Fruit fly (Drosophila melanogaster) whole organism, prepupa: Measurements from ENCODE around the gene CG14053.

Experiments used
- CG3032 ChIP-seq: fragments of 200-800 bp; optimal IDR thresholded peaks from 2 replicates; lab custom pipeline; 2019; ENCODE audit warnings: missing biosample characterization, mild to moderate bottlenecking, missing genetic modification characterization, moderate library complexity
- CG3919 ChIP-seq: fragments of 200-800 bp; sonication (Bioruptor generic); optimal IDR thresholded peaks from 3 replicates; lab custom pipeline; 2016; ENCODE audit warnings: missing biosample characterization, missing genetic modification characterization
- CG8119 ChIP-seq: fragments of 200-800 bp; sonication (Bioruptor generic); IDR thresholded peaks from 3 replicates; pipeline ENCODE4 v1.3.6; 2022; ENCODE audit warnings: missing biosample characterization, missing genetic modification characterization
- CG9139 ChIP-seq: fragments of 200-800 bp; sonication (Bioruptor generic); optimal IDR thresholded peaks from 3 replicates; lab custom pipeline; 2017; ENCODE audit warnings: missing biosample characterization, mild to moderate bottlenecking, missing genetic modification characterization
- Hr4 ChIP-seq: fragments of 200-800 bp; sonication (Bioruptor generic); optimal IDR thresholded peaks from 3 replicates; lab custom pipeline; 2016; ENCODE audit warnings: missing biosample characterization, missing genetic modification characterization
- Smox ChIP-seq: fragments of 200-800 bp; sonication (Bioruptor generic); optimal IDR thresholded peaks from 3 replicates; lab custom pipeline; 2016; ENCODE audit warnings: missing biosample characterization, missing genetic modification characterization
- Sox14 ChIP-seq: fragments of 200-800 bp; sonication (Bioruptor generic); optimal IDR thresholded peaks from 3 replicates; lab custom pipeline; 2016; ENCODE audit warnings: missing biosample characterization, missing genetic modification characterization
- dac ChIP-seq: fragments of 200-800 bp; sonication (Bioruptor generic); optimal IDR thresholded peaks from 2 replicates; lab custom pipeline; 2017; ENCODE audit warnings: missing biosample characterization, mild to moderate bottlenecking, missing genetic modification characterization

dm6 chrX:2221598-2221997 is 27.9 kb upstream of the CG14053 start:
- TF ChIP-seq Sox14 (GFP tag; lab: Kevin White, UChicago) (no peak), CG3032 (tag; lab: Kevin White, UChicago) (no peak), CG9139 (GFP tag; lab: Kevin White, UChicago) (no peak), Hr4 (GFP tag; lab: Kevin White, UChicago) (no peak), CG8119 (GFP tag; lab: Robert Waterston, UW) (no peak), CG3919 (GFP tag; lab: Kevin White, UChicago) (no peak), dac (GFP tag; lab: Kevin White, UChicago) (no peak), Smox (GFP tag; lab: Kevin White, UChicago) (no peak)
